Fruit fly (Drosophila melanogaster) whole organism, embryonic: Measurements from ENCODE around the gene salm.

Experiments
- CG13123 ChIP-seq: fragments of 200-800 bp; sonication (Bioruptor generic); optimal IDR thresholded peaks from 2 replicates; lab custom pipeline; 2016; ENCODE audit warnings: missing biosample characterization, missing genetic modification characterization
- CG13775 ChIP-seq: fragments of 200-800 bp; sonication (Bioruptor generic); optimal IDR thresholded peaks from 3 replicates; lab custom pipeline; 2017; ENCODE audit warnings: missing biosample characterization, mild to moderate bottlenecking, missing genetic modification characterization
- CG14014 ChIP-seq: fragments of 200-800 bp; sonication (Bioruptor generic); IDR thresholded peaks from 2 replicates; pipeline ENCODE4 v1.3.6; 2022; ENCODE audit warnings: missing biosample characterization, missing genetic modification characterization
- CG14860 ChIP-seq: fragments of 200-800 bp; sonication (Bioruptor generic); IDR thresholded peaks from 3 replicates; pipeline ENCODE4 v1.3.6; 2022; ENCODE audit warnings: missing biosample characterization, missing genetic modification characterization; ENCODE audit not compliant: partially characterized antibody
- CG1529 ChIP-seq: fragments of 200-800 bp; sonication (Bioruptor generic); optimal IDR thresholded peaks from 3 replicates; lab custom pipeline; 2018; ENCODE audit warnings: missing biosample characterization, missing genetic modification characterization
- CG16863 ChIP-seq: fragments of 200-800 bp; sonication (Bioruptor generic); optimal IDR thresholded peaks from 3 replicates; lab custom pipeline; 2016; ENCODE audit warnings: missing biosample characterization, missing genetic modification characterization
- CG17359 ChIP-seq: fragments of 200-800 bp; sonication (Bioruptor generic); optimal IDR thresholded peaks from 3 replicates; lab custom pipeline; 2018; ENCODE audit warnings: missing biosample characterization, mild to moderate bottlenecking, missing genetic modification characterization, moderate library complexity
- CG30431 ChIP-seq: fragments of 200-800 bp; sonication (Bioruptor generic); optimal IDR thresholded peaks from 2 replicates; lab custom pipeline; 2017; ENCODE audit warnings: missing biosample characterization, missing genetic modification characterization
- CG33557 ChIP-seq: fragments of 200-800 bp; sonication (Bioruptor generic); optimal IDR thresholded peaks from 2 replicates; lab custom pipeline; 2019; ENCODE audit warnings: missing biosample characterization, mild to moderate bottlenecking, missing genetic modification characterization, moderate library complexity
- CG34422 ChIP-seq: fragments of 200-800 bp; sonication (Bioruptor generic); IDR thresholded peaks from 3 replicates; pipeline ENCODE4 v1.3.6; 2022; ENCODE audit warnings: missing biosample characterization, missing genetic modification characterization
- CG3995 ChIP-seq: fragments of 200-800 bp; sonication (Bioruptor generic); optimal IDR thresholded peaks from 3 replicates; lab custom pipeline; 2016; ENCODE audit warnings: missing biosample characterization, missing genetic modification characterization
- CG4854 ChIP-seq: fragments of 200-800 bp; sonication (Bioruptor generic); optimal IDR thresholded peaks from 2 replicates; lab custom pipeline; 2016; ENCODE audit warnings: missing biosample characterization, missing genetic modification characterization, inconsistent platforms
- CG6791 ChIP-seq: fragments of 200-800 bp; sonication (Bioruptor generic); IDR thresholded peaks from 3 replicates; pipeline ENCODE4 v1.3.6; 2022; ENCODE audit warnings: missing biosample characterization, missing genetic modification characterization; ENCODE audit not compliant: partially characterized antibody
- CG6813 ChIP-seq: fragments of 200-800 bp; sonication (Bioruptor generic); optimal IDR thresholded peaks from 2 replicates; lab custom pipeline; 2017; ENCODE audit warnings: missing biosample characterization, missing genetic modification characterization, mild to moderate bottlenecking, moderate library complexity, missing genetic modification reagents
- CG7357 ChIP-seq: fragments of 200-800 bp; sonication (Bioruptor generic); IDR thresholded peaks from 3 replicates; pipeline ENCODE4 v1.3.6; 2022; ENCODE audit warnings: missing biosample characterization, missing genetic modification characterization
- CG7745 ChIP-seq: fragments of 200-800 bp; sonication (Bioruptor generic); optimal IDR thresholded peaks from 2 replicates; lab custom pipeline; 2018; ENCODE audit warnings: missing biosample characterization, mild to moderate bottlenecking, missing genetic modification characterization, moderate library complexity
- CG8478 ChIP-seq: fragments of >200 bp; optimal IDR thresholded peaks from 2 replicates; lab custom pipeline; 2018
- CHES-1-like ChIP-seq: fragments of 200-800 bp; sonication (Bioruptor generic); optimal IDR thresholded peaks from 2 replicates; lab custom pipeline; 2016; ENCODE audit warnings: missing biosample characterization, missing genetic modification characterization
- Dip3 ChIP-seq: fragments of 200-800 bp; sonication (Bioruptor generic); optimal IDR thresholded peaks from 3 replicates; lab custom pipeline; 2016; ENCODE audit warnings: missing biosample characterization, missing genetic modification characterization
- Drgx ChIP-seq: fragments of 200-800 bp; sonication (Bioruptor generic); IDR thresholded peaks from 2 replicates; pipeline ENCODE4 v1.3.6; 2022; ENCODE audit warnings: missing biosample characterization, missing genetic modification characterization
- Ets97D ChIP-seq: fragments of 200-800 bp; sonication (Bioruptor generic); optimal IDR thresholded peaks from 3 replicates; lab custom pipeline; 2016; ENCODE audit warnings: missing biosample characterization, missing genetic modification characterization
- Fer2 ChIP-seq: fragments of 200-800 bp; sonication (Bioruptor generic); optimal IDR thresholded peaks from 2 replicates; lab custom pipeline; 2018; ENCODE audit warnings: missing biosample characterization, mild to moderate bottlenecking, missing genetic modification characterization, moderate library complexity
- H2.0 ChIP-seq: fragments of 200-800 bp; sonication (Bioruptor generic); IDR thresholded peaks from 2 replicates; pipeline ENCODE4 v1.3.6; 2022; ENCODE audit warnings: missing biosample characterization, missing genetic modification characterization
- Hand ChIP-seq: fragments of 200-800 bp; sonication (Bioruptor generic); optimal IDR thresholded peaks from 2 replicates; lab custom pipeline; 2017; ENCODE audit warnings: mild to moderate bottlenecking, missing biosample characterization, missing genetic modification reagents, missing genetic modification characterization
- HmgD ChIP-seq: fragments of 200-800 bp; sonication (Bioruptor generic); optimal IDR thresholded peaks from 3 replicates; lab custom pipeline; 2016; ENCODE audit warnings: missing biosample characterization, missing genetic modification characterization
- Mes4 ChIP-seq: fragments of 200-800 bp; sonication (Bioruptor generic); optimal IDR thresholded peaks from 2 replicates; lab custom pipeline; 2016; ENCODE audit warnings: missing biosample characterization, missing genetic modification characterization
- NK7.1 ChIP-seq: fragments of 200-800 bp; sonication (Bioruptor generic); optimal IDR thresholded peaks from 3 replicates; lab custom pipeline; 2016; ENCODE audit warnings: missing biosample characterization, missing genetic modification characterization
- Rx ChIP-seq: fragments of 200-800 bp; sonication (Bioruptor generic); IDR thresholded peaks from 2 replicates; pipeline ENCODE4 v1.3.6; 2022; ENCODE audit warnings: missing biosample characterization, missing genetic modification characterization
- Sry-β ChIP-seq: fragments of 200-800 bp; sonication (Bioruptor generic); optimal IDR thresholded peaks from 2 replicates; lab custom pipeline; 2018; ENCODE audit warnings: missing biosample characterization, mild to moderate bottlenecking, missing genetic modification characterization, moderate library complexity
- Trl ChIP-seq, 3 experiments: fragments of >200 bp in 2 of 3; fragments of 200-800 bp in 1 of 3; sonication (Bioruptor generic) in 1 of 3; optimal IDR thresholded peaks; 2 replicates in 1 of 3; 3 replicates in 2 of 3; lab custom pipeline; 2016 to 2017; ENCODE audit warnings: missing biosample characterization in 1 of 3, missing genetic modification characterization in 1 of 3
- abd-A ChIP-seq: fragments of 200-800 bp; sonication (Bioruptor generic); optimal IDR thresholded peaks from 3 replicates; lab custom pipeline; 2019; ENCODE audit warnings: missing biosample characterization, mild to moderate bottlenecking, missing genetic modification characterization, moderate library complexity
- br ChIP-seq: fragments of >200 bp; optimal IDR thresholded peaks from 2 replicates; lab custom pipeline; 2017
- crc ChIP-seq: fragments of 200-800 bp; sonication (Bioruptor generic); optimal IDR thresholded peaks from 2 replicates; lab custom pipeline; 2016; ENCODE audit warnings: missing biosample characterization, missing genetic modification characterization
- da ChIP-seq: fragments of 200-800 bp; sonication (Bioruptor generic); optimal IDR thresholded peaks from 2 replicates; lab custom pipeline; 2016; ENCODE audit warnings: missing biosample characterization, missing genetic modification characterization
- dm ChIP-seq: fragments of 200-800 bp; sonication (Bioruptor generic); optimal IDR thresholded peaks from 3 replicates; lab custom pipeline; 2016; ENCODE audit warnings: missing biosample characterization, missing genetic modification characterization
- esg ChIP-seq: fragments of 200-800 bp; sonication (Bioruptor generic); conservative IDR thresholded peaks from 2 replicates; pipeline ENCODE4 v1.3.6; 2022; ENCODE audit warnings: missing biosample characterization, missing genetic modification characterization
- fd102C ChIP-seq: fragments of 200-800 bp; sonication (Bioruptor generic); optimal IDR thresholded peaks from 2 replicates; lab custom pipeline; 2018; ENCODE audit warnings: missing biosample characterization, mild to moderate bottlenecking, missing genetic modification characterization, moderate library complexity
- gce ChIP-seq: fragments of 200-800 bp; sonication (Bioruptor generic); IDR thresholded peaks from 3 replicates; pipeline ENCODE4 v1.3.6; 2022; ENCODE audit warnings: missing biosample characterization, missing genetic modification characterization
- gsb-n ChIP-seq: fragments of 200-800 bp; sonication (Bioruptor generic); optimal IDR thresholded peaks from 3 replicates; lab custom pipeline; 2018; ENCODE audit warnings: missing biosample characterization, mild to moderate bottlenecking, missing genetic modification characterization
- jigr1 ChIP-seq: fragments of 200-800 bp; sonication (Bioruptor generic); IDR thresholded peaks from 3 replicates; pipeline ENCODE4 v1.3.6; 2022; ENCODE audit warnings: missing biosample characterization, missing genetic modification characterization
- jing ChIP-seq: fragments of 200-800 bp; sonication (Bioruptor generic); optimal IDR thresholded peaks from 2 replicates; lab custom pipeline; 2018; ENCODE audit warnings: missing biosample characterization, mild to moderate bottlenecking, missing genetic modification characterization
- mld ChIP-seq: fragments of 200-800 bp; sonication (Bioruptor generic); IDR thresholded peaks from 3 replicates; pipeline ENCODE4 v1.3.6; 2022; ENCODE audit warnings: missing biosample characterization, missing genetic modification characterization; ENCODE audit not compliant: partially characterized antibody
- oc ChIP-seq: fragments of 200-800 bp; sonication (Bioruptor generic); optimal IDR thresholded peaks from 2 replicates; lab custom pipeline; 2018; ENCODE audit warnings: missing biosample characterization, mild to moderate bottlenecking, missing genetic modification characterization, moderate library complexity
- prd ChIP-seq, 3 experiments: fragments of >200 bp in 2 of 3; fragments of 200-800 bp in 1 of 3; sonication (Bioruptor generic) in 1 of 3; optimal IDR thresholded peaks in 2 of 3; IDR thresholded peaks in 1 of 3; 2 replicates in 2 of 3; 3 replicates in 1 of 3; pipeline versions ENCODE4 v1.3.6 to Lab custom; 2017 to 2022; ENCODE audit warnings: missing biosample characterization in 1 of 3, missing genetic modification characterization in 1 of 3
- scrt ChIP-seq: fragments of 200-800 bp; sonication (Bioruptor generic); optimal IDR thresholded peaks from 2 replicates; lab custom pipeline; 2018; ENCODE audit warnings: missing biosample characterization, mild to moderate bottlenecking, missing genetic modification characterization, moderate library complexity
- sens-2 ChIP-seq: fragments of 200-800 bp; sonication (Bioruptor generic); IDR thresholded peaks from 2 replicates; pipeline ENCODE4 v1.3.6; 2022; ENCODE audit warnings: missing biosample characterization, missing genetic modification characterization
- sima ChIP-seq: fragments of 200-800 bp; sonication (Bioruptor generic); optimal IDR thresholded peaks from 2 replicates; lab custom pipeline; 2016; ENCODE audit warnings: missing biosample characterization, missing genetic modification characterization
- tgo ChIP-seq: fragments of 200-800 bp; sonication (Bioruptor generic); IDR thresholded peaks from 3 replicates; pipeline ENCODE4 v1.3.6; 2022; ENCODE audit warnings: missing biosample characterization, missing genetic modification characterization
- wdn ChIP-seq: fragments of 200-800 bp; sonication (Bioruptor generic); IDR thresholded peaks from 2 replicates; pipeline ENCODE4 v1.3.6; 2022; ENCODE audit warnings: missing biosample characterization, missing genetic modification characterization

The salm gene

DNA sequence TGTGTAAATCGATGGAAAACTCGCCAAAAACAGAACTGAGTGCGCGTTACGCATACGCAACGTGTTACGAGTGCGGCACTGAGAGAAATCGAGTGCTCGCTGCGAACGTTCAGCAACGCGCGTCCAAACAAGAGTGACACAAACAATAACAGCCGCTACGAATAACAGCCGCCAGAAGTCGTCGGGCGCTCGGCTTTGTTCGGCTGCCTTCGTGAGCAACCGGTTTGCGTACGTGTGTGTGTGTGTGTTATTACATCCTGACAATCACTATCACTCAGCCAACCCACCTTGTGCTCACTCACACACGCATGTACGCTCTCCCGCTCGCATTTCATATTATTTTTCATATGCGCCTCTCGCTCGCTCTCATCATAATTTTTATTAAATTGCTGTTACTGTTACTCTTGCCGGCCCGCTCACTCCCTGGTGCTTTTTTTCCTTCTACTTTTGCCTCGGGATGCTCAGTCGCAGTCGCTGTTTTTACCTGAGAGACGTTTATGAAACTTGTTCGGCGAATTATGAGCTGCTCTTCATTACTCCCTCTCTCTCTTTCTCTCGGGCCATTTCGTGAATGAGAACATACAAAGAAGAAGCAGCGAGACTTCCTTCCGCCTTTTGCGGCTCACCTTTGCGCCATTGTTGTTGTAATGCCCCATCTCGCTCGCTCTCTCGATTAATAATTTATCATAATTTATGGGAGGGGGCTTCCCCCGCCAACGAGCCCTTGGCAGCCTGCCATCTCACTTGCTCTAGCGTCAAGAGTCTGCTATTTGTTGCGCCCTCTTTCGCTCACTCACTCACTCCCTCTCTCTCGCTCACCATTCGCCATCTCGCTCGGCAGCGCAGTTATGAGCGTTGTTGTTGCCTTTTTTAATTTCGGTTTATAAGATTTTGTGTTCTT is at the start of gene salm (continued):
- TF ChIP-seq Ets97D: no peak
- no peak for TF ChIP-seq wdn (GFP tag; lab: Robert Waterston, UW)
- 0 out of 3 replicates have a peak, but pooled peaks have one; percentile 38 for TF ChIP-seq CG6791 (GFP tag; lab: Robert Waterston, UW)
- TF ChIP-seq esg: no peak
- no peak for TF ChIP-seq CG17359 (tag; lab: Kevin White, UChicago)
- no peak for TF ChIP-seq CG30431
- no peak for TF ChIP-seq CG1529
- TF ChIP-seq Sry-β (GFP tag; lab: Kevin White, UChicago): no peak
- no peak for TF ChIP-seq Fer2 (tag; lab: Kevin White, UChicago)
- TF ChIP-seq crc: no peak
- TF ChIP-seq fd102C: no peak
- TF ChIP-seq CG13775 (GFP tag; lab: Kevin White, UChicago): no peak
- TF ChIP-seq da (GFP tag; lab: Kevin White, UChicago): no peak
- no peak for TF ChIP-seq Mes4 (GFP tag; lab: Kevin White, UChicago)
- no peak for TF ChIP-seq dm
- TF ChIP-seq CG6813 (GFP tag; lab: Kevin White, UChicago): no peak
- peak; percentile 27; the same call in 1 of the 3 replicates for TF ChIP-seq CG34422 (GFP tag; lab: Robert Waterston, UW)
- no peak for TF ChIP-seq scrt (GFP tag; lab: Kevin White, UChicago)
- peak; percentile 97 for TF ChIP-seq abd-A (tag; lab: Kevin White, UChicago)
- no peak for TF ChIP-seq sima (GFP tag; lab: Kevin White, UChicago)
- TF ChIP-seq CG33557 (GFP tag; lab: Kevin White, UChicago): peak; percentile 21
- TF ChIP-seq sens-2 (GFP tag; lab: Robert Waterston, UW): 0 out of 2 replicates have a peak, but pooled peaks have one; percentile 19
- TF ChIP-seq H2.0 (GFP tag; lab: Robert Waterston, UW): 0 out of 2 replicates have a peak, but pooled peaks have one; percentile 9
- TF ChIP-seq CG4854 (GFP tag; lab: Kevin White, UChicago): no peak
- no peak for TF ChIP-seq CHES-1-like (GFP tag; lab: Kevin White, UChicago)
- TF ChIP-seq jing (GFP tag; lab: Kevin White, UChicago): peak; percentile 53
- TF ChIP-seq mld (GFP tag; lab: Robert Waterston, UW): no peak
- TF ChIP-seq Trl (optimal IDR thresholded peaks at IDR 0.05; lab: Kevin White, UChicago): peak; percentile 77 to 89
- TF ChIP-seq Trl (GFP tag; optimal IDR thresholded peaks at IDR 0.05; lab: Kevin White, UChicago): no peak
- TF ChIP-seq NK7.1: no peak
- no peak for TF ChIP-seq jigr1
- peak; percentile 96 for TF ChIP-seq CG8478 (lab: Kevin White, UChicago)
- TF ChIP-seq oc (tag; lab: Kevin White, UChicago): peak; percentile 38
- TF ChIP-seq CG7357 (GFP tag; lab: Robert Waterston, UW): no peak
- TF ChIP-seq Rx: no peak
- no peak for TF ChIP-seq Dip3
- no peak for TF ChIP-seq CG16863
- peak; percentile 28 for TF ChIP-seq HmgD (GFP tag; lab: Kevin White, UChicago)
- no peak for TF ChIP-seq CG3995
- no peak for TF ChIP-seq CG13123 (GFP tag; lab: Kevin White, UChicago)
- no peak for TF ChIP-seq tgo (GFP tag; lab: Robert Waterston, UW)
- no peak for TF ChIP-seq gsb-n (tag; lab: Kevin White, UChicago)
- no peak for TF ChIP-seq CG14014 (GFP tag; lab: Robert Waterston, UW)
- TF ChIP-seq Drgx (GFP tag; lab: Robert Waterston, UW): no peak
- TF ChIP-seq CG7745 (tag; lab: Kevin White, UChicago): no peak
- no peak for TF ChIP-seq CG14860 (GFP tag; lab: Robert Waterston, UW)
- TF ChIP-seq Hand (GFP tag; lab: Kevin White, UChicago): no peak
- no peak for TF ChIP-seq prd (optimal IDR thresholded peaks at IDR 0.05; lab: Kevin White, UChicago)
- TF ChIP-seq prd (GFP tag; IDR thresholded peaks at IDR 0.05; lab: Robert Waterston, UW): no peak
- TF ChIP-seq gce (GFP tag; lab: Robert Waterston, UW): no peak
- no peak for TF ChIP-seq br (lab: Kevin White, UChicago)
